Fruit fly (Drosophila melanogaster) whole organism, embryonic: ENCODE data around the gene CG7173.
A peak's percentile ranks its signal among the peaks of the same experiment; 100 is the strongest.

Experiments
- Ada2b ChIP-seq: fragments of 200-800 bp; sonication (Bioruptor generic); IDR thresholded peaks from 2 replicates; pipeline ENCODE4 v1.3.6; 2022; ENCODE audit warnings: missing biosample characterization, missing genetic modification characterization
- Aef1 ChIP-seq: fragments of 200-800 bp; sonication (Bioruptor generic); IDR thresholded peaks from 3 replicates; pipeline ENCODE4 v1.3.6; 2022; ENCODE audit warnings: missing biosample characterization, missing genetic modification characterization
- CG11247 ChIP-seq: fragments of 200-800 bp; sonication (Bioruptor generic); IDR thresholded peaks from 2 replicates; pipeline ENCODE4 v1.3.6; 2022; ENCODE audit warnings: missing biosample characterization, missing genetic modification characterization
- CG11560 ChIP-seq: fragments of 200-800 bp; sonication (Bioruptor generic); IDR thresholded peaks from 3 replicates; pipeline ENCODE4 v1.3.6; 2022; ENCODE audit warnings: missing biosample characterization, missing genetic modification characterization
- CG11696 ChIP-seq: fragments of 200-800 bp; sonication (Bioruptor generic); IDR thresholded peaks from 2 replicates; pipeline ENCODE4 v1.3.6; 2022; ENCODE audit warnings: missing biosample characterization, missing genetic modification characterization
- CG13296 ChIP-seq: fragments of 200-800 bp; sonication (Bioruptor generic); optimal IDR thresholded peaks from 3 replicates; lab custom pipeline; 2018; ENCODE audit warnings: missing biosample characterization, mild to moderate bottlenecking, missing genetic modification characterization
- CG15011 ChIP-seq: fragments of 200-800 bp; sonication (Bioruptor generic); optimal IDR thresholded peaks from 3 replicates; lab custom pipeline; 2018; ENCODE audit warnings: missing biosample characterization, mild to moderate bottlenecking, missing genetic modification characterization
- CG1529 ChIP-seq: fragments of 200-800 bp; sonication (Bioruptor generic); optimal IDR thresholded peaks from 3 replicates; lab custom pipeline; 2018; ENCODE audit warnings: missing biosample characterization, missing genetic modification characterization
- CG16863 ChIP-seq: fragments of 200-800 bp; sonication (Bioruptor generic); optimal IDR thresholded peaks from 3 replicates; lab custom pipeline; 2016; ENCODE audit warnings: missing biosample characterization, missing genetic modification characterization
- CG17802 ChIP-seq: fragments of 200-800 bp; sonication (Bioruptor generic); optimal IDR thresholded peaks from 2 replicates; lab custom pipeline; 2018; ENCODE audit warnings: missing biosample characterization, mild to moderate bottlenecking, missing genetic modification characterization, moderate library complexity
- CG1792 ChIP-seq: fragments of 200-800 bp; sonication (Bioruptor generic); optimal IDR thresholded peaks from 2 replicates; lab custom pipeline; 2016; ENCODE audit warnings: missing biosample characterization, missing genetic modification characterization
- CG1832 ChIP-seq: fragments of 200-800 bp; sonication (Bioruptor generic); optimal IDR thresholded peaks from 2 replicates; lab custom pipeline; 2017; ENCODE audit warnings: missing biosample characterization, mild to moderate bottlenecking, missing genetic modification characterization, inconsistent platforms
- CG2678 ChIP-seq: fragments of 200-800 bp; sonication (Bioruptor generic); optimal IDR thresholded peaks from 3 replicates; lab custom pipeline; 2019; ENCODE audit warnings: missing biosample characterization, mild to moderate bottlenecking, missing genetic modification characterization, moderate library complexity
- CG30403 ChIP-seq: fragments of 200-800 bp; sonication (Bioruptor generic); optimal IDR thresholded peaks from 3 replicates; lab custom pipeline; 2016; ENCODE audit warnings: missing biosample characterization, missing genetic modification characterization
- CG33557 ChIP-seq: fragments of 200-800 bp; sonication (Bioruptor generic); optimal IDR thresholded peaks from 2 replicates; lab custom pipeline; 2019; ENCODE audit warnings: missing biosample characterization, mild to moderate bottlenecking, missing genetic modification characterization, moderate library complexity
- CG3726 ChIP-seq: fragments of 200-800 bp; sonication (Bioruptor generic); IDR thresholded peaks from 3 replicates; pipeline ENCODE4, ENCODE4 v1.3.6; 2022; ENCODE audit warnings: missing biosample characterization, missing genetic modification characterization
- CG3847 ChIP-seq: fragments of 200-800 bp; sonication (Bioruptor generic); IDR thresholded peaks from 2 replicates; pipeline ENCODE4 v1.3.6; 2022; ENCODE audit warnings: missing biosample characterization, missing genetic modification characterization
- CG6254 ChIP-seq: fragments of 200-800 bp; sonication (Bioruptor generic); optimal IDR thresholded peaks from 3 replicates; lab custom pipeline; 2017; ENCODE audit warnings: mild to moderate bottlenecking, missing biosample characterization, missing genetic modification reagents, missing genetic modification characterization
- CG6272 ChIP-seq: fragments of 200-800 bp; sonication (Bioruptor generic); IDR thresholded peaks from 2 replicates; pipeline ENCODE4 v1.3.6; 2022; ENCODE audit warnings: missing biosample characterization, missing genetic modification characterization
- CG6765 ChIP-seq: fragments of 200-800 bp; sonication (Bioruptor generic); optimal IDR thresholded peaks from 3 replicates; lab custom pipeline; 2017; ENCODE audit warnings: missing biosample characterization, mild to moderate bottlenecking, missing genetic modification characterization
- CG8281 ChIP-seq: fragments of 200-800 bp; sonication (Bioruptor generic); optimal IDR thresholded peaks from 2 replicates; lab custom pipeline; 2018; ENCODE audit warnings: missing biosample characterization, mild to moderate bottlenecking, missing genetic modification characterization, moderate library complexity
- CHES-1-like ChIP-seq: fragments of 200-800 bp; sonication (Bioruptor generic); optimal IDR thresholded peaks from 2 replicates; lab custom pipeline; 2016; ENCODE audit warnings: missing biosample characterization, missing genetic modification characterization
- D19B ChIP-seq: fragments of 200-800 bp; sonication (Bioruptor generic); optimal IDR thresholded peaks from 2 replicates; lab custom pipeline; 2017; ENCODE audit warnings: missing biosample characterization, mild to moderate bottlenecking, missing genetic modification characterization
- Dek ChIP-seq: fragments of 200-800 bp; sonication (Bioruptor generic); optimal IDR thresholded peaks from 3 replicates; lab custom pipeline; 2019; ENCODE audit warnings: missing biosample characterization, mild to moderate bottlenecking, missing genetic modification characterization, moderate library complexity
- Eip74EF ChIP-seq, 2 experiments: fragments of 200-800 bp in 1 of 2; fragments of >200 bp in 1 of 2; sonication (Bioruptor generic) in 1 of 2; optimal IDR thresholded peaks; 2 replicates each; lab custom pipeline; 2017 to 2019; ENCODE audit warnings: missing biosample characterization in 2 of 2, missing genetic modification characterization in 2 of 2, mild to moderate bottlenecking in 1 of 2, moderate library complexity in 1 of 2
- Gug ChIP-seq: fragments of 200-800 bp; sonication (Bioruptor generic); IDR thresholded peaks from 4 replicates; pipeline ENCODE4 v1.3.6; 2022; ENCODE audit warnings: missing biosample characterization, missing genetic modification characterization
- HHEX ChIP-seq: fragments of 200-800 bp; sonication (Bioruptor generic); optimal IDR thresholded peaks from 3 replicates; lab custom pipeline; 2017; ENCODE audit warnings: missing biosample characterization, mild to moderate bottlenecking, missing genetic modification characterization, missing genetic modification reagents
- Hmr ChIP-seq: fragments of 200-800 bp; sonication (Bioruptor generic); optimal IDR thresholded peaks from 3 replicates; lab custom pipeline; 2017; ENCODE audit warnings: mild to moderate bottlenecking, missing biosample characterization, missing genetic modification reagents, missing genetic modification characterization
- Hr51 ChIP-seq, 2 experiments: fragments of 200-800 bp; sonication (Bioruptor generic); optimal IDR thresholded peaks; 2 replicates in 1 of 2; 3 replicates in 1 of 2; lab custom pipeline; 2016 to 2018; ENCODE audit warnings: missing biosample characterization in 2 of 2, missing genetic modification characterization in 2 of 2, mild to moderate bottlenecking in 1 of 2, moderate library complexity in 1 of 2
- Hr78 ChIP-seq, 2 experiments: fragments of 200-800 bp in 1 of 2; fragments of >200 bp in 1 of 2; sonication (Bioruptor generic) in 1 of 2; optimal IDR thresholded peaks; 2 replicates each; lab custom pipeline; 2017 to 2019; ENCODE audit warnings: missing biosample characterization in 2 of 2, missing genetic modification characterization in 2 of 2, mild to moderate bottlenecking in 1 of 2, moderate library complexity in 1 of 2
- Lpt ChIP-seq: fragments of >200 bp; optimal IDR thresholded peaks from 2 replicates; lab custom pipeline; 2018; ENCODE audit warnings: missing biosample characterization, missing genetic modification characterization
- Oli ChIP-seq: fragments of 200-800 bp; sonication (Bioruptor generic); optimal IDR thresholded peaks from 2 replicates; lab custom pipeline; 2018; ENCODE audit warnings: missing biosample characterization, mild to moderate bottlenecking, missing genetic modification characterization, moderate library complexity
- Optix ChIP-seq: fragments of 200-800 bp; sonication (Bioruptor generic); IDR thresholded peaks from 3 replicates; pipeline ENCODE4 v1.3.6; 2022; ENCODE audit warnings: missing biosample characterization, missing genetic modification characterization
- Ptx1 ChIP-seq: fragments of 200-800 bp; sonication (Bioruptor generic); IDR thresholded peaks from 2 replicates; pipeline ENCODE4 v1.3.6; 2022; ENCODE audit warnings: missing biosample characterization, missing genetic modification characterization
- Xrp1 ChIP-seq: fragments of 200-800 bp; sonication (Bioruptor generic); IDR thresholded peaks from 2 replicates; pipeline ENCODE4 v1.3.6; 2022; ENCODE audit warnings: missing biosample characterization, missing genetic modification characterization
- corto ChIP-seq: fragments of 200-800 bp; sonication (Bioruptor generic); optimal IDR thresholded peaks from 2 replicates; lab custom pipeline; 2016; ENCODE audit warnings: missing biosample characterization, mild to moderate bottlenecking, missing genetic modification characterization, moderate library complexity
- da ChIP-seq: fragments of 200-800 bp; sonication (Bioruptor generic); optimal IDR thresholded peaks from 2 replicates; lab custom pipeline; 2016; ENCODE audit warnings: missing biosample characterization, missing genetic modification characterization
- ftz-f1 ChIP-seq: fragments of 200-800 bp; sonication (Bioruptor generic); optimal IDR thresholded peaks from 2 replicates; lab custom pipeline; 2016; ENCODE audit warnings: missing biosample characterization, missing genetic modification characterization
- grau ChIP-seq: fragments of 200-800 bp; optimal IDR thresholded peaks from 3 replicates; lab custom pipeline; 2019; ENCODE audit warnings: missing biosample characterization, mild to moderate bottlenecking, missing genetic modification characterization, moderate library complexity
- kah ChIP-seq: fragments of 200-800 bp; sonication (Bioruptor generic); optimal IDR thresholded peaks from 2 replicates; lab custom pipeline; 2018; ENCODE audit warnings: missing biosample characterization, mild to moderate bottlenecking, missing genetic modification characterization
- kni ChIP-seq: fragments of 200-800 bp; sonication (Bioruptor generic); optimal IDR thresholded peaks from 3 replicates; lab custom pipeline; 2017; ENCODE audit warnings: mild to moderate bottlenecking, missing biosample characterization, missing genetic modification reagents, missing genetic modification characterization
- nau ChIP-seq: fragments of 200-800 bp; sonication (Bioruptor generic); optimal IDR thresholded peaks from 3 replicates; lab custom pipeline; 2017; ENCODE audit warnings: missing biosample characterization, mild to moderate bottlenecking, missing genetic modification characterization, missing genetic modification reagents
- peb ChIP-seq: fragments of 200-800 bp; sonication (Bioruptor generic); IDR thresholded peaks from 2 replicates; pipeline ENCODE4 v1.3.6; 2022; ENCODE audit warnings: missing biosample characterization, missing genetic modification characterization
- row ChIP-seq: fragments of 200-800 bp; sonication (Bioruptor generic); IDR thresholded peaks from 3 replicates; pipeline ENCODE4 v1.3.6; 2022; ENCODE audit warnings: missing biosample characterization, missing genetic modification characterization
- ssp ChIP-seq: fragments of 200-800 bp; sonication (Bioruptor generic); IDR thresholded peaks from 2 replicates; pipeline ENCODE4 v1.3.6; 2022; ENCODE audit warnings: missing biosample characterization, missing genetic modification characterization
- tgo ChIP-seq: fragments of 200-800 bp; sonication (Bioruptor generic); IDR thresholded peaks from 3 replicates; pipeline ENCODE4 v1.3.6; 2022; ENCODE audit warnings: missing biosample characterization, missing genetic modification characterization
- tna ChIP-seq: fragments of 200-800 bp; sonication (Bioruptor generic); IDR thresholded peaks from 2 replicates; pipeline ENCODE4 v1.3.6; 2022; ENCODE audit warnings: missing biosample characterization, missing genetic modification characterization; ENCODE audit not compliant: partially characterized antibody
- toy ChIP-seq: fragments of 200-800 bp; sonication (Bioruptor generic); IDR thresholded peaks from 2 replicates; pipeline ENCODE4 v1.3.6; 2022; ENCODE audit warnings: missing biosample characterization, missing genetic modification characterization
- ttk ChIP-seq: fragments of 200-800 bp; sonication (Bioruptor generic); IDR thresholded peaks from 2 replicates; pipeline ENCODE4 v2.1.2; 2022; ENCODE audit warnings: missing biosample characterization, missing genetic modification characterization
- twi ChIP-seq: fragments of 200-800 bp; optimal IDR thresholded peaks from 2 replicates; lab custom pipeline; 2019; ENCODE audit warnings: missing biosample characterization, mild to moderate bottlenecking, missing genetic modification characterization, moderate library complexity
- usp ChIP-seq: fragments of >200 bp; optimal IDR thresholded peaks from 2 replicates; lab custom pipeline; 2017; ENCODE audit warnings: missing biosample characterization, missing genetic modification characterization
- vfl ChIP-seq: fragments of 200-800 bp; sonication (Bioruptor generic); optimal IDR thresholded peaks from 2 replicates; lab custom pipeline; 2016; ENCODE audit warnings: missing biosample characterization, missing genetic modification characterization

The CG7173 gene

dm6 chr3L:21585397-21585796, 27.4 kb upstream of the CG7173 start (continued):
- no peak for TF ChIP-seq ftz-f1 (GFP tag; lab: Kevin White, UChicago)
- TF ChIP-seq kni = no peak
- TF ChIP-seq ttk (GFP tag; lab: Robert Waterston, UW) = 0 out of 2 replicates have a peak, but pooled peaks have one; percentile 13
- no peak for TF ChIP-seq Lpt (GFP tag; lab: Kevin White, UChicago)
- no peak for TF ChIP-seq grau (tag; lab: Kevin White, UChicago)
- TF ChIP-seq Hr51 (GFP tag; optimal IDR thresholded peaks at IDR 0.05; lab: Kevin White, UChicago) = no peak
- TF ChIP-seq CG6765 (GFP tag; lab: Kevin White, UChicago) = no peak
- TF ChIP-seq Aef1 = no peak
- no peak for TF ChIP-seq CG13296 (GFP tag; lab: Kevin White, UChicago)
- TF ChIP-seq Hr78 (GFP tag; optimal IDR thresholded peaks at IDR 0.05; lab: Kevin White, UChicago) = no peak
- TF ChIP-seq CG16863 (GFP tag; lab: Kevin White, UChicago) = peak; percentile 24
- TF ChIP-seq CG11247 = no peak
- TF ChIP-seq CG6272 (GFP tag; lab: Robert Waterston, UW) = no peak
- TF ChIP-seq corto = no peak
- no peak for TF ChIP-seq Optix (GFP tag; lab: Robert Waterston, UW)
- TF ChIP-seq toy (GFP tag; lab: Robert Waterston, UW) = no peak
- no peak for TF ChIP-seq CG30403
- TF ChIP-seq CG1529 (GFP tag; lab: Kevin White, UChicago) = no peak
- no peak for TF ChIP-seq CG1832
- no peak for TF ChIP-seq vfl (GFP tag; lab: Kevin White, UChicago)
- TF ChIP-seq CG2678 (tag; lab: Kevin White, UChicago) = no peak
- no peak for TF ChIP-seq ssp (GFP tag; lab: Robert Waterston, UW)
- TF ChIP-seq D19B (GFP tag; lab: Kevin White, UChicago) = no peak
- TF ChIP-seq CG3726 = no peak
- TF ChIP-seq Ptx1 (GFP tag; lab: Robert Waterston, UW) = no peak; the same call in 1 of the 2 replicates
- no peak for TF ChIP-seq CG11696 (GFP tag; lab: Robert Waterston, UW)
- TF ChIP-seq kah = no peak
- TF ChIP-seq peb (GFP tag; lab: Robert Waterston, UW) = no peak
- TF ChIP-seq twi (tag; lab: Kevin White, UChicago) = no peak
- no peak for TF ChIP-seq Eip74EF (GFP tag; optimal IDR thresholded peaks at IDR 0.05; lab: Kevin White, UChicago)
- TF ChIP-seq usp = no peak
- TF ChIP-seq nau (GFP tag; lab: Kevin White, UChicago) = no peak
- no peak for TF ChIP-seq CG8281 (tag; lab: Kevin White, UChicago)
- no peak for TF ChIP-seq CG15011
- no peak for TF ChIP-seq CG3847 (GFP tag; lab: Robert Waterston, UW)
- no peak for TF ChIP-seq CG6254 (GFP tag; lab: Kevin White, UChicago)
- TF ChIP-seq CHES-1-like (GFP tag; lab: Kevin White, UChicago) = no peak
- peak; percentile 46 for TF ChIP-seq row (GFP tag; lab: Robert Waterston, UW)
- no peak for TF ChIP-seq CG1792
- TF ChIP-seq tna = no peak
- no peak for TF ChIP-seq HHEX
- no peak for TF ChIP-seq CG33557
- no peak for TF ChIP-seq Hmr (GFP tag; lab: Kevin White, UChicago)
- TF ChIP-seq Gug = no peak
- no peak for TF ChIP-seq tgo
- TF ChIP-seq CG11560 = no peak
- no peak for TF ChIP-seq Dek (tag; lab: Kevin White, UChicago)
- peak; percentile 38; the same call in 1 of the 2 replicates for TF ChIP-seq Xrp1 (GFP tag; lab: Robert Waterston, UW)
- TF ChIP-seq da = no peak
- no peak for TF ChIP-seq CG17802 (tag; lab: Kevin White, UChicago)
- TF ChIP-seq Oli (tag; lab: Kevin White, UChicago) = peak; percentile 26
- no peak for TF ChIP-seq Ada2b (GFP tag; lab: Robert Waterston, UW)
